Worm (Caenorhabditis elegans): Measurements from ENCODE around the gene dgn-3.

The dgn-3 gene

DNA sequence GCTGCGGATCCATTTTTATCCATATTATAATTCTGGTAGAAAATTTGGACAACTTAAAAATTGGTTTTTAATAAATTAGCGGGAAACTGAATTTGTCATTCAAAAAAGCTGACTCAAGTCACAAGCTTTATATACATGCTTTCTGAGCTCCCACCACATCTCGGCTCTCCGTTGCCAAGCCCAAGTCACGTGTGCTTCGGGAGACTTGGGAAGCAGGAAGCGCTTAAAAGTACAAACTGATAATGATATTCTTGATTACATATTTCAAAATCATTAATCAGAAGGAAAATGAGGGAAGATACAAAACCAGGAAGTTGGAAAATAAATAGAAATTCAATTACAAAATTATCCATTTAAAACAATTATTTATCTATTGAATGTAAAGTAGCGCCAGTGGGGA lies 48.3 kb downstream of the dgn-3 start, which contains the start of gene elc-2:
Gene elc-2, minus strand, starts transcription at position 101 of the 400 bp plus-strand sequence.
- no peak for TF ChIP-seq sptf-1 (tag; optimal IDR thresholded peaks at IDR 0.05)
- TF ChIP-seq blmp-1 (tag; optimal IDR thresholded peaks at IDR 0.05), result no peak
- no peak for TF ChIP-seq cnd-1 (tag; optimal IDR thresholded peaks at IDR 0.05)
- TF ChIP-seq M03D4.4 (tag; optimal IDR thresholded peaks at IDR 0.05), result no peak
- no peak for TF ChIP-seq unc-62 (GFP tag; optimal IDR thresholded peaks at IDR 0.05)
- TF ChIP-seq nhr-12 (tag; optimal IDR thresholded peaks at IDR 0.05), result no peak
- no peak for TF ChIP-seq mls-2 (tag; optimal IDR thresholded peaks at IDR 0.05)
- TF ChIP-seq unc-120 (tag; optimal IDR thresholded peaks at IDR 0.05; ENCODE audit: poor library complexity, severe bottlenecking), result no peak
- TF ChIP-seq snpc-4 (tag; optimal IDR thresholded peaks at IDR 0.05), result no peak
- no peak for TF ChIP-seq sem-2 (GFP tag; optimal IDR thresholded peaks at IDR 0.05)
- TF ChIP-seq ham-2 (GFP tag; optimal IDR thresholded peaks at IDR 0.05), result no peak
- no peak for TF ChIP-seq unc-39 (tag; optimal IDR thresholded peaks at IDR 0.05)

Data from whole organism, mixed stage, embryonic.